Worm (Caenorhabditis elegans) whole organism, L2 larva: ENCODE data around the gene ndus-8.

Experiments
- ZK546.5 ChIP-seq: sonication (generic microtip); optimal IDR thresholded peaks from 2 replicates; lab custom pipeline; 2017; ENCODE audit warnings: missing biosample characterization, missing genetic modification characterization
- ceh-16 ChIP-seq: fragments of 150-350 bp; optimal IDR thresholded peaks from 2 replicates; lab custom pipeline; 2014; ENCODE audit warnings: missing biosample characterization, missing genetic modification characterization
- elt-3 ChIP-seq: sonication (generic microtip); optimal IDR thresholded peaks from 2 replicates; lab custom pipeline; 2017; ENCODE audit warnings: missing biosample characterization, missing genetic modification characterization
- lin-39 ChIP-seq: fragments of 150-350 bp; optimal IDR thresholded peaks from 2 replicates; lab custom pipeline; 2014; ENCODE audit warnings: missing biosample characterization, missing genetic modification reagents, missing genetic modification characterization
- ztf-11 ChIP-seq: sonication (generic microtip); optimal IDR thresholded peaks from 2 replicates; lab custom pipeline; 2017; ENCODE audit warnings: missing biosample characterization, missing genetic modification characterization

ce11 chrIII:7263028-7263427, 29.0 kb upstream of the ndus-8 start:
- TF ChIP-seq ztf-11 (tag; lab: Kevin White, UChicago) (no peak), ZK546.5 (tag; lab: Kevin White, UChicago) (no peak), ceh-16 (tag; lab: Kevin White, UChicago) (no peak), lin-39 (tag; lab: Kevin White, UChicago) (no peak), elt-3 (tag; lab: Kevin White, UChicago) (no peak)
